Worm (Caenorhabditis elegans) whole organism, L1 larva: ENCODE measurements around the gene T13C5.3.

Source experiments
- F16B12.6 ChIP-seq: fragments of 150-350 bp; optimal IDR thresholded peaks from 2 replicates; lab custom pipeline; 2014; ENCODE audit warnings: missing biosample characterization, missing genetic modification characterization
- aha-1 ChIP-seq: fragments of 150-350 bp; optimal IDR thresholded peaks from 2 replicates; lab custom pipeline; 2014; ENCODE audit warnings: missing biosample characterization, missing genetic modification characterization
- alr-1 ChIP-seq: fragments of 200-800 bp; sonication (Bioruptor generic); optimal IDR thresholded peaks from 2 replicates; lab custom pipeline; 2018; ENCODE audit warnings: borderline replicate concordance, mild to moderate bottlenecking, missing genetic modification characterization, missing compliant biosample characterization
- ama-1 ChIP-seq: fragments of 150-350 bp; optimal IDR thresholded peaks from 2 replicates; lab custom pipeline; 2014
- blmp-1 ChIP-seq: fragments of 150-350 bp; optimal IDR thresholded peaks from 2 replicates; lab custom pipeline; 2014; ENCODE audit warnings: missing biosample characterization, missing genetic modification characterization
- ceh-63 ChIP-seq: fragments of 200-800 bp; sonication (Bioruptor generic); optimal IDR thresholded peaks from 2 replicates; lab custom pipeline; 2018; ENCODE audit warnings: mild to moderate bottlenecking, missing genetic modification characterization, missing compliant biosample characterization
- ceh-82 ChIP-seq, 3 experiments: fragments of 150-350 bp in 1 of 3; sonication (generic microtip) in 2 of 3; optimal IDR thresholded peaks; 2 replicates each; lab custom pipeline; 2014 to 2017; ENCODE audit warnings: missing biosample characterization in 3 of 3, missing genetic modification characterization in 3 of 3
- dpl-1 ChIP-seq, 3 experiments: fragments of 150-350 bp in 2 of 3; sonication (generic microtip) in 1 of 3; optimal IDR thresholded peaks; 2 replicates each; lab custom pipeline; 2014 to 2017; ENCODE audit warnings: missing biosample characterization in 3 of 3, missing genetic modification characterization in 3 of 3, missing genetic modification reagents in 3 of 3
- dsc-1 ChIP-seq: sonication (generic microtip); optimal IDR thresholded peaks from 2 replicates; lab custom pipeline; 2016; ENCODE audit warnings: mild to moderate bottlenecking, missing genetic modification characterization, missing compliant biosample characterization
- efl-3 ChIP-seq: fragments of 200-800 bp; sonication (Bioruptor generic); optimal IDR thresholded peaks from 2 replicates; lab custom pipeline; 2018; ENCODE audit warnings: mild to moderate bottlenecking, missing genetic modification characterization, missing compliant biosample characterization
- egl-13 ChIP-seq: sonication (generic microtip); optimal IDR thresholded peaks from 2 replicates; lab custom pipeline; 2016; ENCODE audit warnings: missing genotype, missing genetic modification reagents, missing genetic modification characterization, missing compliant biosample characterization
- elt-3 ChIP-seq, 6 experiments: fragments of 150-350 bp in 1 of 6; sonication (generic microtip); optimal IDR thresholded peaks; 2 replicates each; lab custom pipeline; 2017 to 2018; ENCODE audit warnings: missing biosample characterization in 6 of 6, missing genetic modification characterization in 6 of 6, inconsistent platforms in 1 of 6
- ets-5 ChIP-seq: fragments of 200-800 bp; sonication (Bioruptor generic); IDR thresholded peaks from 2 replicates; pipeline ENCODE4 v1.3.6; 2022; ENCODE audit warnings: missing genetic modification characterization, missing compliant biosample characterization
- fkh-10 ChIP-seq: sonication (generic microtip); optimal IDR thresholded peaks from 2 replicates; lab custom pipeline; 2017; ENCODE audit warnings: missing biosample characterization, missing genetic modification reagents, missing genetic modification characterization
- fkh-4 ChIP-seq: sonication (generic microtip); optimal IDR thresholded peaks from 2 replicates; lab custom pipeline; 2016; ENCODE audit warnings: missing compliant biosample characterization, missing genetic modification characterization, borderline replicate concordance
- fos-1 ChIP-seq: fragments of 150-350 bp; optimal IDR thresholded peaks from 2 replicates; lab custom pipeline; 2014; ENCODE audit warnings: missing biosample characterization, missing genetic modification characterization
- grh-1 ChIP-seq: fragments of 200-800 bp; sonication (Bioruptor generic); IDR thresholded peaks from 2 replicates; pipeline ENCODE4 v1.3.6; 2022; ENCODE audit warnings: missing genetic modification reagents, missing genetic modification characterization, missing compliant biosample characterization
- hlh-4 ChIP-seq: sonication (generic microtip); optimal IDR thresholded peaks from 2 replicates; lab custom pipeline; 2016; ENCODE audit warnings: mild to moderate bottlenecking, missing genetic modification characterization, missing compliant biosample characterization
- hpl-2 ChIP-seq: fragments of 150-350 bp; optimal IDR thresholded peaks from 2 replicates; lab custom pipeline; 2014; ENCODE audit warnings: missing biosample characterization, missing genetic modification reagents, missing genetic modification characterization
- jun-1 ChIP-seq: fragments of 150-350 bp; optimal IDR thresholded peaks from 2 replicates; lab custom pipeline; 2014; ENCODE audit warnings: missing biosample characterization, missing genetic modification reagents, missing genetic modification characterization
- lin-15B ChIP-seq: fragments of 150-350 bp; sonication (generic microtip); optimal IDR thresholded peaks from 3 replicates; lab custom pipeline; 2014; ENCODE audit warnings: missing biosample characterization, missing genetic modification characterization
- lin-39 ChIP-seq: fragments of 150-350 bp; optimal IDR thresholded peaks from 2 replicates; lab custom pipeline; 2014; ENCODE audit warnings: missing biosample characterization, missing genetic modification reagents, missing genetic modification characterization
- mab-9 ChIP-seq: fragments of 200-800 bp; sonication (Bioruptor generic); IDR thresholded peaks from 2 replicates; pipeline ENCODE4 v1.3.6; 2022; ENCODE audit warnings: missing genetic modification reagents, missing genetic modification characterization, missing compliant biosample characterization
- mdl-1 ChIP-seq, 2 experiments: fragments of 150-350 bp; optimal IDR thresholded peaks; 2 replicates each; lab custom pipeline; 2014 to 2017; ENCODE audit warnings: missing biosample characterization in 2 of 2, missing genetic modification characterization in 2 of 2, inconsistent platforms in 1 of 2
- mep-1 ChIP-seq: fragments of 150-350 bp; optimal IDR thresholded peaks from 2 replicates; lab custom pipeline; 2014; ENCODE audit warnings: missing biosample characterization, missing genetic modification characterization
- nhr-47 ChIP-seq: sonication (generic microtip); optimal IDR thresholded peaks from 2 replicates; lab custom pipeline; 2016; ENCODE audit warnings: mild to moderate bottlenecking, missing genetic modification characterization, moderate library complexity, missing compliant biosample characterization
- nhr-77 ChIP-seq: fragments of 150-350 bp; optimal IDR thresholded peaks from 2 replicates; lab custom pipeline; 2014; ENCODE audit warnings: missing biosample characterization, missing genetic modification characterization
- pax-3 ChIP-seq: fragments of 200-800 bp; sonication (Bioruptor generic); optimal IDR thresholded peaks from 2 replicates; lab custom pipeline; 2018; ENCODE audit warnings: mild to moderate bottlenecking, missing genetic modification characterization, moderate library complexity, missing compliant biosample characterization
- pqm-1 ChIP-seq: sonication (generic microtip); optimal IDR thresholded peaks from 3 replicates; lab custom pipeline; 2017; ENCODE audit warnings: missing biosample characterization, missing genetic modification characterization
- skn-1 ChIP-seq: fragments of 150-350 bp; optimal IDR thresholded peaks from 2 replicates; lab custom pipeline; 2014; ENCODE audit warnings: missing biosample characterization, missing genetic modification characterization
- snu-23 ChIP-seq: sonication (generic microtip); optimal IDR thresholded peaks from 2 replicates; lab custom pipeline; 2016; ENCODE audit warnings: missing genetic modification characterization, missing compliant biosample characterization
- sptf-1 ChIP-seq: fragments of 150-350 bp; optimal IDR thresholded peaks from 2 replicates; lab custom pipeline; 2014; ENCODE audit warnings: missing biosample characterization, missing genetic modification characterization
- sup-37 ChIP-seq: fragments of 200-800 bp; sonication (Bioruptor generic); optimal IDR thresholded peaks from 2 replicates; lab custom pipeline; 2018; ENCODE audit warnings: mild to moderate bottlenecking, missing genetic modification characterization, missing compliant biosample characterization
- swsn-7 ChIP-seq: sonication (generic microtip); optimal IDR thresholded peaks from 2 replicates; lab custom pipeline; 2016; ENCODE audit warnings: missing genetic modification characterization, missing compliant biosample characterization
- tbx-2 ChIP-seq: sonication (generic microtip); optimal IDR thresholded peaks from 2 replicates; lab custom pipeline; 2016; ENCODE audit warnings: missing genetic modification characterization, missing compliant biosample characterization
- unc-30 ChIP-seq: sonication (generic microtip); optimal IDR thresholded peaks from 2 replicates; lab custom pipeline; 2017; ENCODE audit warnings: missing biosample characterization, missing genetic modification characterization
- unc-62 ChIP-seq: fragments of 150-350 bp; optimal IDR thresholded peaks from 2 replicates; lab custom pipeline; 2014; ENCODE audit warnings: missing biosample characterization, missing genetic modification reagents, missing genetic modification characterization
- vab-15 ChIP-seq: sonication (generic microtip); optimal IDR thresholded peaks from 2 replicates; lab custom pipeline; 2017; ENCODE audit warnings: missing genotype, mild to moderate bottlenecking, missing genetic modification characterization, missing compliant biosample characterization
- xbp-1 ChIP-seq: sonication (generic microtip); optimal IDR thresholded peaks from 2 replicates; lab custom pipeline; 2016; ENCODE audit warnings: missing genetic modification characterization, missing compliant biosample characterization
- zip-4 ChIP-seq: fragments of 200-800 bp; sonication (Bioruptor generic); optimal IDR thresholded peaks from 2 replicates; lab custom pipeline; 2018; ENCODE audit warnings: mild to moderate bottlenecking, missing genetic modification characterization, moderate library complexity, missing compliant biosample characterization
- ztf-4 ChIP-seq: fragments of 150-350 bp; optimal IDR thresholded peaks from 2 replicates; lab custom pipeline; 2014; ENCODE audit warnings: missing biosample characterization, missing genetic modification characterization

T13C5.3 gene

ce11 chrX:6187848-6188247, 9.5 kb downstream of the T13C5.3 start, which contains the start of gene T13C5.10:
Gene T13C5.10, plus strand, starts transcription at chrX:6188148.
- TF ChIP-seq jun-1 (tag; lab: Kevin White, UChicago) (no peak), F16B12.6 (no peak), fos-1 (no peak), dsc-1 (tag; lab: Kevin White, UChicago) (no peak), snu-23 (GFP tag; lab: Kevin White, UChicago) (no peak), nhr-77 (tag; lab: Kevin White, UChicago) (no peak), swsn-7 (tag; lab: Kevin White, UChicago) (no peak), grh-1 (GFP tag; lab: Robert Waterston, UW) (no peak), skn-1 (no peak), hpl-2 (GFP tag; lab: Kevin White, UChicago) (no peak), lin-15B (tag; lab: Kevin White, UChicago) (no peak), ceh-63 (GFP tag; lab: Kevin White, UChicago) (no peak)
- TF ChIP-seq, all 84 proteins: peak for 0

- TF ChIP-seq mdl-1 (tag; optimal IDR thresholded peaks at IDR 0.05; lab: Kevin White, UChicago) = no peak
- no peak for TF ChIP-seq hlh-4 (tag; lab: Kevin White, UChicago)
- no peak for TF ChIP-seq sptf-1 (tag; lab: Kevin White, UChicago)
- no peak for TF ChIP-seq unc-30 (tag; lab: Kevin White, UChicago)
- no peak for TF ChIP-seq dpl-1 (GFP tag; optimal IDR thresholded peaks at IDR 0.05; lab: Kevin White, UChicago)
- TF ChIP-seq alr-1 (tag; lab: Kevin White, UChicago) = no peak
- no peak for TF ChIP-seq elt-3 (tag; optimal IDR thresholded peaks at IDR 0.05; lab: Kevin White, UChicago)
Measured at ce11 chrX:6189955-6190354, 11.6 kb downstream of the T13C5.3 start, which contains the start of gene T13C5.9. Gene T13C5.9, plus strand, starts transcription at chrX:6190255.

ce11 chrX:6194191-6194724, 15.9 kb downstream of the T13C5.3 start, which contains the start of gene ceh-54:
Gene ceh-54, minus strand, starts transcription at chrX:6194241.
- no peak for TF ChIP-seq ztf-4 (tag; lab: Kevin White, UChicago)
- TF ChIP-seq fkh-4 (tag; lab: Kevin White, UChicago) = no peak
- peak; percentile 75 for TF ChIP-seq dsc-1 (tag; lab: Kevin White, UChicago)
- TF ChIP-seq F16B12.6 = no peak
- TF ChIP-seq aha-1 = no peak
- no peak for TF ChIP-seq tbx-2 (tag; lab: Kevin White, UChicago)
- no peak for TF ChIP-seq mep-1
- TF ChIP-seq xbp-1 (tag; lab: Kevin White, UChicago) = no peak
- TF ChIP-seq egl-13 (tag; lab: Kevin White, UChicago) = peak; percentile 65
- TF ChIP-seq unc-62 = no peak
- TF ChIP-seq nhr-47 = peak; percentile 8
- TF ChIP-seq pqm-1 = no peak
- no peak for TF ChIP-seq fkh-10 (GFP tag; lab: Kevin White, UChicago)
- TF ChIP-seq blmp-1 = no peak

- no peak for TF ChIP-seq zip-4 (GFP tag; lab: Kevin White, UChicago)
- TF ChIP-seq mab-9 (GFP tag; lab: Robert Waterston, UW) = no peak
- TF ChIP-seq pax-3 (tag; lab: Kevin White, UChicago) = no peak
- TF ChIP-seq xbp-1 (tag; lab: Kevin White, UChicago) = no peak
- no peak for TF ChIP-seq elt-3 (tag; optimal IDR thresholded peaks at IDR 0.05; lab: Kevin White, UChicago)
- no peak for TF ChIP-seq sup-37
- no peak for TF ChIP-seq ceh-82 (tag; optimal IDR thresholded peaks at IDR 0.05; lab: Kevin White, UChicago)
- TF ChIP-seq alr-1 (tag; lab: Kevin White, UChicago) = no peak
- TF ChIP-seq ceh-63 (GFP tag; lab: Kevin White, UChicago) = no peak
- no peak for TF ChIP-seq hlh-4 (tag; lab: Kevin White, UChicago)
- TF ChIP-seq F16B12.6 = no peak
- TF ChIP-seq efl-3 = no peak
- no peak for TF ChIP-seq vab-15 (tag; lab: Kevin White, UChicago)
- TF ChIP-seq unc-30 (tag; lab: Kevin White, UChicago) = no peak
- TF ChIP-seq ama-1 (lab: Kevin White, UChicago) = no peak
- no peak for TF ChIP-seq ets-5
- no peak for TF ChIP-seq lin-39
Measured at ce11 chrX:6196627-6197026, 18.3 kb downstream of the T13C5.3 start, which contains the start of gene daf-9. Gene daf-9, plus strand, starts transcription at chrX:6196927.
